Worm (Caenorhabditis elegans) whole organism, L2 larva: ENCODE data around the gene T04C12.7.

Experiments used
- Y55F3AM.14 ChIP-seq: fragments of 200-800 bp; sonication (Bioruptor generic); optimal IDR thresholded peaks from 2 replicates; lab custom pipeline; 2018; ENCODE audit warnings: mild to moderate bottlenecking, missing genetic modification characterization, missing compliant biosample characterization
- aly-2 ChIP-seq: fragments of 150-350 bp; optimal IDR thresholded peaks from 2 replicates; lab custom pipeline; 2014; ENCODE audit warnings: missing biosample characterization, missing genetic modification characterization
- ama-1 ChIP-seq: fragments of 150-350 bp; optimal IDR thresholded peaks from 2 replicates; lab custom pipeline; 2018; ENCODE audit warnings: inconsistent platforms
- blmp-1 ChIP-seq: sonication (generic microtip); optimal IDR thresholded peaks from 2 replicates; lab custom pipeline; 2017; ENCODE audit warnings: missing genetic modification characterization, mild to moderate bottlenecking, missing compliant biosample characterization, antibody characterized with exemption, moderate library complexity; ENCODE audit not compliant: insufficient read depth
- ceh-16 ChIP-seq: fragments of 150-350 bp; optimal IDR thresholded peaks from 2 replicates; lab custom pipeline; 2014; ENCODE audit warnings: missing biosample characterization, missing genetic modification characterization
- crh-2 ChIP-seq: sonication (generic microtip); optimal IDR thresholded peaks from 2 replicates; lab custom pipeline; 2017; ENCODE audit warnings: missing biosample characterization, missing genetic modification characterization
- fos-1 ChIP-seq: fragments of 150-350 bp; optimal IDR thresholded peaks from 2 replicates; lab custom pipeline; 2014; ENCODE audit warnings: missing biosample characterization, missing genetic modification characterization
- nhr-237 ChIP-seq: fragments of 150-350 bp; optimal IDR thresholded peaks from 2 replicates; lab custom pipeline; 2014; ENCODE audit warnings: missing biosample characterization, missing genetic modification characterization
- nhr-25 ChIP-seq: fragments of 150-350 bp; sonication (generic microtip); optimal IDR thresholded peaks from 3 replicates; lab custom pipeline; 2014; ENCODE audit warnings: missing biosample characterization, missing genetic modification characterization
- nhr-77 ChIP-seq: fragments of 150-350 bp; optimal IDR thresholded peaks from 2 replicates; lab custom pipeline; 2014; ENCODE audit warnings: missing biosample characterization, missing genetic modification characterization
- unc-55 ChIP-seq: fragments of 150-350 bp; sonication (generic microtip); optimal IDR thresholded peaks from 3 replicates; lab custom pipeline; 2014; ENCODE audit warnings: missing biosample characterization, missing genetic modification reagents, missing genetic modification characterization
- zag-1 ChIP-seq: fragments of 150-350 bp; optimal IDR thresholded peaks from 2 replicates; lab custom pipeline; 2014; ENCODE audit warnings: missing biosample characterization, missing genetic modification characterization

DNA sequence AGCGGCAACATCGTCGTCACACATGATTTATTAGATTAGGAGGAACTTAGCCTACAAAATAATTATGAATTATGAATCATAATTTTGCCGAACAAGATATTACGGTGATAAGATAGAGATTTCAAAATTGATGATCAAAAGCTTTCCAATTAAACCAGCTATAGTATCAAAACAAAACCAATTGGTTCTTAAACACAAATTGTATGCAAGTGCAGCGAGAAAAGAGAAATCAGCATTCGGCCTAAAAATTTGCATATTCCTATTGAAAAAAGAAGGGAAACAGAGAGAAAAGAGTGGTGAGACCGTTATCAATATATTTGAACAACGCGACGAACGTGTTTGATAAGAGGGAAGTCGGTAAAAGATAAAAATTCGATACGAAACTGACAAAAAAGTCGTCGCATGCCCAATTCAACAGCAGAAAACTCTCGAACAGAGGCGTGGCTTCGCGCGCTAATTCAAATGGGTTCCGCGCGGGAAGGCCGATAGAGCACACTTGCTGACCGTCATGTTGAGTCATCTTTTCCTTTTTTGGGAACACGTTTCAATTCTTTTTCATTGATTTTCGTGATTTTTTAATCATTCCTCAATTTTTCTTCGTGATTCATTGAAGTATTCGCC lies 24.3 kb downstream of the T04C12.7 start, which contains the start of gene act-2:
- TF ChIP-seq blmp-1 (tag; lab: Kevin White, UChicago) (peak; percentile 57), fos-1 (tag; lab: Kevin White, UChicago) (peak; percentile 97), Y55F3AM.14 (GFP tag; lab: Kevin White, UChicago) (no peak), ceh-16 (tag; lab: Kevin White, UChicago) (peak; percentile 64), aly-2 (tag; lab: Kevin White, UChicago) (no peak), zag-1 (tag; lab: Kevin White, UChicago) (peak; percentile 15), nhr-25 (tag; lab: Kevin White, UChicago) (peak; percentile 84), crh-2 (peak; percentile 86), nhr-77 (no peak), ama-1 (lab: Kevin White, UChicago) (peak; percentile 40), nhr-237 (tag; lab: Kevin White, UChicago) (no peak), unc-55 (GFP tag; lab: Kevin White, UChicago) (peak; percentile 86)
